Worm (Caenorhabditis elegans) whole organism, late embryonic: Measurements from ENCODE around the gene C23H4.8.
A peak's percentile ranks its signal among the peaks of the same experiment; 100 is the strongest.

ENCODE experiments used
- C08G9.2 ChIP-seq: sonication (generic microtip); optimal IDR thresholded peaks from 2 replicates; lab custom pipeline; 2016; ENCODE audit warnings: mild to moderate bottlenecking, missing genetic modification characterization, moderate library complexity, missing compliant biosample characterization
- T23F11.4 ChIP-seq: fragments of 200-800 bp; sonication (Bioruptor generic); optimal IDR thresholded peaks from 2 replicates; lab custom pipeline; 2018; ENCODE audit warnings: mild to moderate bottlenecking, missing genetic modification characterization, missing compliant biosample characterization
- Y22D7AL.16 ChIP-seq: sonication (generic microtip); optimal IDR thresholded peaks from 2 replicates; lab custom pipeline; 2016; ENCODE audit warnings: missing genetic modification characterization, missing compliant biosample characterization
- ceh-24 ChIP-seq: sonication (generic microtip); optimal IDR thresholded peaks from 2 replicates; lab custom pipeline; 2016; ENCODE audit warnings: mild to moderate bottlenecking, missing genetic modification characterization, missing compliant biosample characterization
- ceh-30 ChIP-seq: fragments of 150-350 bp; optimal IDR thresholded peaks from 2 replicates; lab custom pipeline; 2014; ENCODE audit warnings: missing biosample characterization, missing genetic modification characterization
- ceh-31 ChIP-seq: sonication (generic microtip); optimal IDR thresholded peaks from 2 replicates; lab custom pipeline; 2016; ENCODE audit warnings: missing genetic modification characterization, missing compliant biosample characterization
- ceh-45 ChIP-seq: fragments of 200-800 bp; sonication (Bioruptor generic); IDR thresholded peaks from 2 replicates; pipeline ENCODE4 v1.3.6; 2022; ENCODE audit warnings: missing genetic modification reagents, missing genetic modification characterization, missing compliant biosample characterization
- ceh-6 ChIP-seq: fragments of 200-800 bp; sonication (Bioruptor generic); optimal IDR thresholded peaks from 2 replicates; lab custom pipeline; 2018; ENCODE audit warnings: mild to moderate bottlenecking, missing genetic modification characterization, missing compliant biosample characterization
- ceh-9 ChIP-seq: sonication (generic microtip); optimal IDR thresholded peaks from 2 replicates; lab custom pipeline; 2016; ENCODE audit warnings: mild to moderate bottlenecking, missing genetic modification characterization, inconsistent platforms, missing compliant biosample characterization
- dmd-4 ChIP-seq: sonication (generic microtip); optimal IDR thresholded peaks from 2 replicates; lab custom pipeline; 2016; ENCODE audit warnings: borderline replicate concordance, missing genetic modification characterization, missing compliant biosample characterization
- elt-4 ChIP-seq: sonication (generic microtip); optimal IDR thresholded peaks from 2 replicates; lab custom pipeline; 2016; ENCODE audit warnings: missing genetic modification characterization, missing compliant biosample characterization
- eyg-1 ChIP-seq: sonication (generic microtip); optimal IDR thresholded peaks from 2 replicates; lab custom pipeline; 2016; ENCODE audit warnings: missing genotype, missing genetic modification characterization, missing compliant biosample characterization
- lim-6 ChIP-seq: sonication (generic microtip); optimal IDR thresholded peaks from 2 replicates; lab custom pipeline; 2016; ENCODE audit warnings: missing genetic modification characterization, missing compliant biosample characterization
- nhr-11 ChIP-seq: fragments of 150-350 bp; optimal IDR thresholded peaks from 2 replicates; lab custom pipeline; 2014; ENCODE audit warnings: missing biosample characterization, missing genetic modification characterization
- npax-4 ChIP-seq: sonication (generic microtip); optimal IDR thresholded peaks from 2 replicates; lab custom pipeline; 2016; ENCODE audit warnings: missing genetic modification characterization, missing compliant biosample characterization
- pag-3 ChIP-seq: sonication (generic microtip); optimal IDR thresholded peaks from 2 replicates; lab custom pipeline; 2016; ENCODE audit warnings: missing compliant biosample characterization, missing genetic modification characterization, borderline replicate concordance
- pha-2 ChIP-seq: sonication (generic microtip); optimal IDR thresholded peaks from 2 replicates; lab custom pipeline; 2017; ENCODE audit warnings: mild to moderate bottlenecking, missing genetic modification characterization, missing compliant biosample characterization
- pros-1 ChIP-seq: fragments of 150-350 bp; optimal IDR thresholded peaks from 2 replicates; lab custom pipeline; 2014; ENCODE audit warnings: missing biosample characterization, missing genetic modification reagents, missing genetic modification characterization
- ref-2 ChIP-seq: sonication (generic microtip); optimal IDR thresholded peaks from 2 replicates; lab custom pipeline; 2016; ENCODE audit warnings: missing genetic modification characterization, missing compliant biosample characterization
- rnt-1 ChIP-seq: sonication (generic microtip); optimal IDR thresholded peaks from 2 replicates; lab custom pipeline; 2016; ENCODE audit warnings: missing genetic modification characterization, missing compliant biosample characterization
- tbx-7 ChIP-seq: sonication (generic microtip); optimal IDR thresholded peaks from 2 replicates; lab custom pipeline; 2016; ENCODE audit warnings: missing genotype, missing genetic modification characterization, missing compliant biosample characterization
- unc-42 ChIP-seq: sonication (generic microtip); optimal IDR thresholded peaks from 2 replicates; lab custom pipeline; 2016; ENCODE audit warnings: missing genotype, missing genetic modification characterization, missing compliant biosample characterization
- zip-5 ChIP-seq: sonication (generic microtip); optimal IDR thresholded peaks from 2 replicates; lab custom pipeline; 2016; ENCODE audit warnings: missing genetic modification characterization, missing compliant biosample characterization
- ztf-16 ChIP-seq: sonication (generic microtip); optimal IDR thresholded peaks from 2 replicates; lab custom pipeline; 2017; ENCODE audit warnings: missing genetic modification characterization, missing compliant biosample characterization

C23H4.8 gene

DNA sequence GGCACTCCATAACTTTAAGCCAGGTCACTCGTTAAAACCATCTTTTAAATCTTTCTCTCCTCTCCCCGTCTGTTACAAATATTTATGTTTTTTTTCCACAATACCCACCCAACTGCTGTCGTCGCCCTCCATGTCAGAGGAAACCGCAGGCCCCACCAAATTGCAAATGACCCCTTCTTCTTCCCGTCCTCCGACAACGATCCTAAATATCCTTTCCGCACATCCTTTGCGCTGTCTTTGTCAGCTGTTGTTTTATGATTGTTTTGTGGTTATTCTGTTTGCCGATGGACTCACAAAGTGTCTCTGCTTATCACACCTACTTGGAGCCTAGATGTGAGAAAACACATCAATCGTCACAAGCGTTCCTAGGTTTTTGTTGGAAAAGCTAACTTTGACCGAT, 31.1 kb downstream of the C23H4.8 start:
- TF ChIP-seq pros-1 (tag; lab: Kevin White, UChicago), result no peak
- peak; percentile 40 for TF ChIP-seq rnt-1 (tag; lab: Kevin White, UChicago)

DNA sequence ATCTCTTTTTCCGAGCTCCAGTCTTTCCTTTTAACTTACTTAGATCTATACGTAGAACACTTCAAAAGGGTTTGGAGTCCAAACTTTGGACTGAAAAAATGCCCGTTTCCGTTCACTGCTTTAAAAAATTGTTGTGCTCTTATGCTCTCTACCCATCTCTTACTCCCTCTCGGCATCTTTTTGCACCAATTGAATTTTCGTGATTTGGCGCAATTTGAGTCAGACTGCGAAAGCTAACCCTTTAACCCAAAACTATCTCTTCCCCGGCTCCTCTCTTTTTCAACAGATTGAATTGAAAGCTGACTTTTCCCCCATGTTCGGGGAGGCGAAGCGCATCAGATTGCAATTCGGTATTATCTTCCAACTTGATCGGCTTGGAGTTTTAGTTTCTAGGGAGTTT, 35.1 kb downstream of the C23H4.8 start:
- TF ChIP-seq tbx-7 (no peak), C08G9.2 (tag; lab: Kevin White, UChicago) (no peak), unc-42 (tag; lab: Kevin White, UChicago) (peak; percentile 45), nhr-11 (tag; lab: Kevin White, UChicago) (no peak), ceh-6 (no peak), zip-5 (tag; lab: Kevin White, UChicago) (no peak)

DNA sequence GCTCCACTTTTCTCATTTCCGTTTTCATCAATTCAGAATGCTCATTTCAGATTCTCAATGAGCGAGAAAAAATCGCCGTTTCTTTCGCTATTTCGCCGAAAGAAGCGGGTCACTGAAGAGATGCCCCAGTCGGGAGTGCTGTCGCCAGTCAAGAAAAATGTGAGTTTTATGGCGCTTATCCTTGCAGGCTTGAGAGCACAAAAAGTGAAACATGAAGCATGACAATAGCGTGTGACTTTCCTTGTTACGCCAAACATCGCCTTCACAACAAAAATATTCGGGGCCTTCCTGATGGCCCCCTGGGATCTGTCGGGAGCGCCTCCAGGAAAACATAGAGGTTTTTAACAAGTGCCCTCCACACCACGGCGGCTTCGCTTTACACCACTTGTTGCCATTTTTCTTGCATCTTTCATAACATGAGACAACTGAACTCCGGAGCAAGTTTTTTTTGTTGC, 39.6 kb downstream of the C23H4.8 start, which contains the start of gene E01G6.2:
Gene E01G6.2, plus strand, starts transcription at position 51 of the 455 bp plus-strand sequence.
- TF ChIP-seq dmd-4 (tag; lab: Kevin White, UChicago), result no peak
- TF ChIP-seq T23F11.4 (GFP tag; lab: Kevin White, UChicago), result no peak
- no peak for TF ChIP-seq elt-4
- no peak for TF ChIP-seq ceh-6
- TF ChIP-seq pha-2, result no peak
- no peak for TF ChIP-seq unc-42 (tag; lab: Kevin White, UChicago)
- no peak for TF ChIP-seq C08G9.2 (tag; lab: Kevin White, UChicago)
- no peak for TF ChIP-seq ceh-9
- no peak for TF ChIP-seq ceh-31 (tag; lab: Kevin White, UChicago)
- no peak for TF ChIP-seq ceh-45 (GFP tag; lab: Robert Waterston, UW)
- TF ChIP-seq ceh-24 (tag; lab: Kevin White, UChicago), result no peak
- no peak for TF ChIP-seq pros-1 (tag; lab: Kevin White, UChicago)
- TF ChIP-seq ztf-16, result no peak
- TF ChIP-seq pag-3 (tag; lab: Kevin White, UChicago), result no peak
- TF ChIP-seq Y22D7AL.16 (tag; lab: Kevin White, UChicago), result no peak
- TF ChIP-seq lim-6 (tag; lab: Kevin White, UChicago), result no peak
- TF ChIP-seq eyg-1 (tag; lab: Kevin White, UChicago), result no peak

DNA sequence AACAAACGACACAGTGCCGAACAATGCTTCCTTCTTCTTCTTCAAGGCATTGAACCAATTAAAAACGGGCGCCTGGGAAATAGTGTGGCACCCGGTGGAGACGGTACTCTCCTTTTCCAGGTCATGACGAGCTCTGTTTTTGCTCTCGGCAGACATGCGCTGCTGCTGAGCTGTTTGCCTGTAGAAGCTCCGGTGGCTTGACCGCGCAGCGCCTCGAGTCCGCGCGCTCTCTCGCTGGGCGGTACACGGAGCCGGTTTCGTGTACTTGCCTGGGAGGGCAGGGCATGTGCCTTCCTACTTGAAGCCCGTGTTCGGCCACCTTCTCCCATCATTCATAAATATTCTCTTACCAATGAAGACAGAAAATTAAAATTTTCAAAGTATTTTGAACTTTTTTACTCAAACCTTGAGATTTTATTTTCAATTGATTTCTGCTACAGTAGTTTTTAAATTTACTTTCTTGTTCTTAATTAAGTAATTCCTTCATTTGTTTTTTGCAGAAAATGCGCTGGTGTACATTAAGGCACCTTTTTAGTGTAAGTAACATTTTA, 43.4 kb downstream of the C23H4.8 start, which contains the start of gene E01G6.1:
Gene E01G6.1, plus strand, starts transcription at position 501 of the 551 bp plus-strand sequence.
- TF ChIP-seq ref-2 (tag; lab: Kevin White, UChicago), result no peak
- no peak for TF ChIP-seq ceh-30 (tag; lab: Kevin White, UChicago)
- no peak for TF ChIP-seq pha-2
- TF ChIP-seq ceh-45 (GFP tag; lab: Robert Waterston, UW), result no peak
- TF ChIP-seq npax-4 (tag; lab: Kevin White, UChicago), result no peak
